Fruit fly (Drosophila melanogaster): ENCODE measurements around the gene Cyp6d5.

Cyp6d5 gene

dm6 chr3R:14056320-14057053, 27.5 kb downstream of the Cyp6d5 start, which contains the start of gene foxo (continued):
- TF ChIP-seq YL-1 (GFP tag; optimal IDR thresholded peaks at IDR 0.05), result peak; percentile 26
- no peak for TF ChIP-seq CG11247 (GFP tag; IDR thresholded peaks at IDR 0.05)
- TF ChIP-seq Sry-δ (GFP tag; optimal IDR thresholded peaks at IDR 0.05), result no peak
- TF ChIP-seq CG13624 (GFP tag; optimal IDR thresholded peaks at IDR 0.05), result peak; percentile 69
- peak; percentile 72 for TF ChIP-seq ewg (GFP tag; optimal IDR thresholded peaks at IDR 0.05)
- peak; percentile 89 for TF ChIP-seq CG2712 (tag; optimal IDR thresholded peaks at IDR 0.05)
- peak in 1 of 3 experiments; percentile 75 for TF ChIP-seq lola (GFP tag; optimal IDR thresholded peaks at IDR 0.05)
- TF ChIP-seq jumu (GFP tag; optimal IDR thresholded peaks at IDR 0.05), result no peak
- peak; percentile 6 for TF ChIP-seq Mad (GFP tag; optimal IDR thresholded peaks at IDR 0.05)
- TF ChIP-seq MBD-R2 (GFP tag; IDR thresholded peaks at IDR 0.05), result peak; percentile 37; the same call in 1 of the 2 replicates
- TF ChIP-seq CG6654 (GFP tag; optimal IDR thresholded peaks at IDR 0.05), result peak; percentile 64
- TF ChIP-seq BEAF-32 (GFP tag; optimal IDR thresholded peaks at IDR 0.05), result no peak
- TF ChIP-seq hkb (optimal IDR thresholded peaks at IDR 0.05), result no peak
- peak; percentile 44; the same call in 1 of the 2 replicates for TF ChIP-seq hkb (GFP tag; IDR thresholded peaks at IDR 0.05)
- TF ChIP-seq CG10979 (tag; optimal IDR thresholded peaks at IDR 0.05), result peak; percentile 77
- peak; percentile 58 for TF ChIP-seq gro (GFP tag; optimal IDR thresholded peaks at IDR 0.05)
- no peak for TF ChIP-seq btn (GFP tag; optimal IDR thresholded peaks at IDR 0.05)
- TF ChIP-seq nerfin-2 (GFP tag; IDR thresholded peaks at IDR 0.05; ENCODE audit: partially characterized antibody), result no peak
- TF ChIP-seq pita (GFP tag; optimal IDR thresholded peaks at IDR 0.05), result no peak
- peak; percentile 81 for TF ChIP-seq fd96Cb (tag; optimal IDR thresholded peaks at IDR 0.05)
- TF ChIP-seq slbo (GFP tag; IDR thresholded peaks at IDR 0.05), result peak; percentile 53
- no peak for TF ChIP-seq sc (optimal IDR thresholded peaks at IDR 0.05)
- TF ChIP-seq sc (GFP tag; optimal IDR thresholded peaks at IDR 0.05), result peak; percentile 59
- peak; percentile 50 for TF ChIP-seq CG17802 (tag; optimal IDR thresholded peaks at IDR 0.05)
- TF ChIP-seq CG43689 (GFP tag; IDR thresholded peaks at IDR 0.05), result peak; percentile 53; the same call in 1 of the 2 replicates
- peak; percentile 26; the same call in 1 of the 2 replicates for TF ChIP-seq klu (GFP tag; IDR thresholded peaks at IDR 0.05)
- TF ChIP-seq CG5180 (GFP tag; optimal IDR thresholded peaks at IDR 0.05), result peak; percentile 77
- peak; percentile 52; the same call in 2 of the 3 replicates for TF ChIP-seq CG11456 (GFP tag; IDR thresholded peaks at IDR 0.05)
- TF ChIP-seq CG17568 (GFP tag; optimal IDR thresholded peaks at IDR 0.05), result peak; percentile 38
- peak; percentile 7 for TF ChIP-seq CG4707 (GFP tag; optimal IDR thresholded peaks at IDR 0.05)
- peak; percentile 14 for TF ChIP-seq oc (tag; optimal IDR thresholded peaks at IDR 0.05)
- TF ChIP-seq Lpt (GFP tag; optimal IDR thresholded peaks at IDR 0.05), result no peak
- no peak for TF ChIP-seq CG11560 (tag; IDR thresholded peaks at IDR 0.05)
- peak; percentile 69 for TF ChIP-seq az2 (GFP tag; optimal IDR thresholded peaks at IDR 0.05)
- no peak for TF ChIP-seq unc-4 (GFP tag; IDR thresholded peaks at IDR 0.05; ENCODE audit: partially characterized antibody)
- peak; percentile 87 for TF ChIP-seq CG13296 (GFP tag; optimal IDR thresholded peaks at IDR 0.05)
- TF ChIP-seq yki (optimal IDR thresholded peaks at IDR 0.05), result no peak
- peak; percentile 42 for TF ChIP-seq Mes4 (GFP tag; optimal IDR thresholded peaks at IDR 0.05)
- peak; percentile 24; the same call in 1 of the 2 replicates for TF ChIP-seq crol (GFP tag; IDR thresholded peaks at IDR 0.05)
- peak; percentile 31 for TF ChIP-seq her (GFP tag; optimal IDR thresholded peaks at IDR 0.05)
- TF ChIP-seq cas (GFP tag; IDR thresholded peaks at IDR 0.05), result no peak
- peak; percentile 3 for TF ChIP-seq CG34376 (GFP tag; optimal IDR thresholded peaks at IDR 0.05)
- no peak for TF ChIP-seq CG4360 (GFP tag; IDR thresholded peaks at IDR 0.05)
- peak; percentile 77 for TF ChIP-seq CG4328 (GFP tag; optimal IDR thresholded peaks at IDR 0.05)
- TF ChIP-seq dimm (GFP tag; IDR thresholded peaks at IDR 0.05), result no peak
- TF ChIP-seq CG32772 (GFP tag; IDR thresholded peaks at IDR 0.05), result no peak
- peak; percentile 57 for TF ChIP-seq Rfx (GFP tag; IDR thresholded peaks at IDR 0.05)
- no peak for TF ChIP-seq CG15073 (GFP tag; optimal IDR thresholded peaks at IDR 0.05)
- peak; percentile 65 for TF ChIP-seq CG1602 (GFP tag; optimal IDR thresholded peaks at IDR 0.05)
- peak; percentile 72 for TF ChIP-seq CG4424 (GFP tag; optimal IDR thresholded peaks at IDR 0.05)

Data from whole organism, embryonic.